Worm (Caenorhabditis elegans): ENCODE data around the gene ZC155.4.
"Not testable (repeated sequence)": the region's sequence is repeated elsewhere in the genome, so short reads cannot be mapped to it uniquely, and the experiment has no call there.

Gene ZC155.4

DNA sequence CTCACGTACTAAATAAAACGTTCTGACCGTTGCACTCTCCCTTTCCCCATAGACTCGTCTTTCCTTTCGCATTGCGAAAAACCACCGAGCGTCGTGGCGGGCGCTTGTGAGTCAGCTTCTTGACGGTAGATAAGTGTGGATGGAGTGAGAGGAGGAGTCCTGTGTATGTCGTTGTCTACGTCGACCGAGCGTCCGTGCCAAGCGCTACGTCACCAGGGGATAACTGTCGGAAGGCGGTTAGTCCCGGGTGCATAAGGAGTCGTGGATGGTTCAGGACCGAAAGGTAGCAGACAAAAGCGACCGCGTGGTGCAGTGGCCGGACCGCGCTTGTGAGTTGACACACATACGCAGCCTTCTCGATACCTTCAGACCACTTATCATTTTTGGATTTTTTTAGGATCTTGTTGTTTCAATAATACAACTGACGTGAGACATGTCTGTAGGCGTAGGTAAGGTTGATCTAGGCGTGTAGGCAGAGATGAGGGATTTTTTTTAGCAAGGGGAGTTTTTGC, 4.1 kb downstream of the ZC155.4 start:
- TF ChIP-seq lsy-2 (tag; optimal IDR thresholded peaks at IDR 0.05) (peak in 1 of 2 experiments; percentile 58), fos-1 (tag; optimal IDR thresholded peaks at IDR 0.05) (peak; percentile 63), sma-9 (GFP tag; optimal IDR thresholded peaks at IDR 0.05) (peak; percentile 52), nhr-129 (tag; optimal IDR thresholded peaks at IDR 0.05) (peak; percentile 37), F13H6.1 (tag; optimal IDR thresholded peaks at IDR 0.05) (peak; percentile 58), gmeb-1 (tag; optimal IDR thresholded peaks at IDR 0.05) (peak; percentile 21), unc-55 (GFP tag; optimal IDR thresholded peaks at IDR 0.05) (peak; percentile 10), crh-2 (tag; optimal IDR thresholded peaks at IDR 0.05) (peak; percentile 18), egl-27 (tag; optimal IDR thresholded peaks at IDR 0.05) (peak; percentile 7), nhr-21 (tag; optimal IDR thresholded peaks at IDR 0.05) (peak; percentile 65), lin-13 (GFP tag; optimal IDR thresholded peaks at IDR 0.05) (peak; percentile 25)
- not testable (repeated sequence) for TF ChIP-seq sma-9 (tag; optimal IDR thresholded peaks at IDR 0.05)

DNA sequence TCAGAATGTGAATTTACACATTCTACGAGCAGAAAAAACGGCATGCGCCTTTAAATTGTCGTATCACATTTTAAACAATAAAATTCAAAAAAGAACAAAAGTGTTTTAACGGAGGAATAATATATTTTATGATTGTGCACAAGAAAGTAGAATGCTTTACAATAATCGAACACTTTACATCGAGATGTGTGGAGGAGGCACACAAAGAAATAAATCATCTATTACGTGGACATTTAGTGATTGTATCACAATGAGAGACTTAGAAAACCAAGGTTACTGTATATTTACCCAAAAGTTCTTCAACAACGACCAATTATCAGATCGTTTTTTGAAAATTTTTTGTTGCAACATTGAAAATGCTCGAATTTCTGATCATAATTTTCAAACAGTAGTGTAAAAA, 5.0 kb downstream of the ZC155.4 start:
- TF ChIP-seq F13H6.1 (tag; optimal IDR thresholded peaks at IDR 0.05) (no peak), Y55F3AM.14 (GFP tag; optimal IDR thresholded peaks at IDR 0.05) (no peak), nhr-129 (tag; optimal IDR thresholded peaks at IDR 0.05) (no peak), ama-1 (optimal IDR thresholded peaks at IDR 0.05) (no peak), nhr-21 (tag; optimal IDR thresholded peaks at IDR 0.05) (no peak), nhr-12 (tag; optimal IDR thresholded peaks at IDR 0.05) (no peak), unc-62 (GFP tag; optimal IDR thresholded peaks at IDR 0.05) (no peak), egl-27 (tag; optimal IDR thresholded peaks at IDR 0.05) (no peak), dmd-4 (tag; optimal IDR thresholded peaks at IDR 0.05) (no peak), ztf-11 (tag; optimal IDR thresholded peaks at IDR 0.05) (no peak), mbf-1 (tag; optimal IDR thresholded peaks at IDR 0.05) (no peak), mab-5 (tag; optimal IDR thresholded peaks at IDR 0.05) (no peak), aly-2 (tag; optimal IDR thresholded peaks at IDR 0.05) (no peak), ceh-82 (tag; optimal IDR thresholded peaks at IDR 0.05) (no peak), elt-3 (tag; optimal IDR thresholded peaks at IDR 0.05) (no peak), skn-1 (tag; optimal IDR thresholded peaks at IDR 0.05) (no peak), R02D3.7 (tag; optimal IDR thresholded peaks at IDR 0.05) (no peak)

DNA sequence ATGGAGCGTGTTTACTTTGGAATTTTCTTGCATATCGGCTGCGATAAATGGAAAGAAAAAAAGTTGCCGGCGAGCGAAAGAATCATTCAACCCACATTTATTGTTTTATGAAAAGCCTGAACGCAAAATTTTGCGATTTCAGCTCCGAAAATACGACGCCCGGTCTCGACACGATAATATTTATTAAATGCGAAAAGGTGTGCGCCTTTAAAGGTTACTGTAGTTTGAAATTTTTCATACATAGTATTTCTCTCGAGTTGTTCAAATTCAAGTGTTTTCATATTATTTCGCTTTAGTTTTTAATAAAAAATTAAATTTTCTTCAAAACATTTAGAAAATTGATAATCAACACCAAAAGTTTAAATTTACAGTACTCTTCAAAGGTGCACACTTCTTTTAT, 6.3 kb downstream of the ZC155.4 start, which contains the start of gene syx-16:
Gene syx-16 (minus strand): TSS at position 118 of the 400 bp plus-strand sequence.
- TF ChIP-seq alr-1 (tag; optimal IDR thresholded peaks at IDR 0.05) = no peak
- peak in 1 of 2 experiments; percentile 8 for TF ChIP-seq lsy-2 (tag; optimal IDR thresholded peaks at IDR 0.05)
- no peak for TF ChIP-seq mab-5 (tag; optimal IDR thresholded peaks at IDR 0.05)
- TF ChIP-seq sma-9 (GFP tag; optimal IDR thresholded peaks at IDR 0.05) = no peak
- TF ChIP-seq sma-9 (tag; optimal IDR thresholded peaks at IDR 0.05) = no peak

DNA sequence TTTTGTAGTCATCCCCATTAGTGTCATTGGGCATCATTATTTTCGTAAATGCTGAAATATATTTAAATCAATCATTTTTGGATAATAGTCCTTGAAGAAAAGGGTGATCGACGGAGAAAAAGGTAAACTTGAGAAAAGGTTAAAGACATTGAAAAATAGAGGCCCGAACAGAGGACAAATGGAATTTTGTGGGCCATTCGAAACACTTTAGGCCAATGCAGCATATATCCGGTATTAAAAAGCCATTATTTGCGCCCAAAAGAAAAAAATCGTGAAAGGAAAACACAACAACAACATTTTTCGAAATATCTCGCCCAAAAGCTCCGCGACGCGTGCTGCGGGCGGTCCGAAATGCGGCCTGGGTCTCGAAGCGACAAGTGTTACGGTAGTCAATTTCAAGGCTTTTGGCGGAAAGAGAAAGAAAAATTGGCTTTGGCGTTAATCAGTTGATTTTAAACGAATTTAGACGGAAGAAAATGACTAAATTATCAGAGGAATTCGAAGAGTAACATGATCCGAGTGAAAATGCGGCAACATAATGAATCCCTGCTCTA, 8.3 kb downstream of the ZC155.4 start, which contains the start of gene morc-1:
Gene morc-1 (minus strand): TSS at position 51 of the 554 bp plus-strand sequence.
- TF ChIP-seq lin-39 (tag; optimal IDR thresholded peaks at IDR 0.05) (no peak), ztf-1 (GFP tag; conservative IDR thresholded peaks at IDR 0.05) (no peak), nhr-77 (tag; optimal IDR thresholded peaks at IDR 0.05) (no peak), alr-1 (tag; optimal IDR thresholded peaks at IDR 0.05) (no peak), blmp-1 (tag; optimal IDR thresholded peaks at IDR 0.05; ENCODE audit: insufficient read depth) (no peak), nhr-21 (tag; optimal IDR thresholded peaks at IDR 0.05) (no peak), egl-27 (tag; optimal IDR thresholded peaks at IDR 0.05) (no peak), snpc-4 (tag; optimal IDR thresholded peaks at IDR 0.05) (no peak), peb-1 (tag; optimal IDR thresholded peaks at IDR 0.05) (no peak), elt-3 (tag; optimal IDR thresholded peaks at IDR 0.05) (no peak), ceh-16 (tag; optimal IDR thresholded peaks at IDR 0.05) (no peak), unc-62 (GFP tag; optimal IDR thresholded peaks at IDR 0.05) (no peak), unc-39 (tag; optimal IDR thresholded peaks at IDR 0.05) (no peak), dmd-4 (tag; optimal IDR thresholded peaks at IDR 0.05) (no peak), C34F6.9 (tag; optimal IDR thresholded peaks at IDR 0.05) (no peak), ama-1 (optimal IDR thresholded peaks at IDR 0.05) (no peak), lin-13 (GFP tag; optimal IDR thresholded peaks at IDR 0.05) (no peak), nhr-237 (tag; optimal IDR thresholded peaks at IDR 0.05) (no peak), ztf-11 (tag; optimal IDR thresholded peaks at IDR 0.05) (no peak)
